Fruit fly (Drosophila melanogaster): Measurements from ENCODE around the gene CG14710.

CG14710 gene

dm6 chr3R:11604654-11605436, 15.0 kb upstream of the CG14710 start (continued):
- no peak for TF ChIP-seq CG15601 (tag; optimal IDR thresholded peaks at IDR 0.05)
- peak; percentile 30; the same call in 1 of the 2 replicates for TF ChIP-seq chm (GFP tag; IDR thresholded peaks at IDR 0.05)
- no peak for TF ChIP-seq hkb (optimal IDR thresholded peaks at IDR 0.05)
- TF ChIP-seq hkb (GFP tag; IDR thresholded peaks at IDR 0.05), result no peak
- peak; percentile 22 for TF ChIP-seq CG17568 (GFP tag; optimal IDR thresholded peaks at IDR 0.05)
- peak; percentile 80 for TF ChIP-seq nom (GFP tag; optimal IDR thresholded peaks at IDR 0.05)
- no peak for TF ChIP-seq CG15073 (GFP tag; optimal IDR thresholded peaks at IDR 0.05)
- TF ChIP-seq Aef1 (GFP tag; IDR thresholded peaks at IDR 0.05), result peak; percentile 33; the same call in 1 of the 3 replicates
- no peak for TF ChIP-seq Asciz (GFP tag; optimal IDR thresholded peaks at IDR 0.05)
- peak; percentile 46 for TF ChIP-seq Hand (GFP tag; optimal IDR thresholded peaks at IDR 0.05)
- TF ChIP-seq D19A (tag; optimal IDR thresholded peaks at IDR 0.05), result peak; percentile 5
- TF ChIP-seq Jarid2 (GFP tag; optimal IDR thresholded peaks at IDR 0.05), result peak; percentile 38
- TF ChIP-seq btn (GFP tag; optimal IDR thresholded peaks at IDR 0.05), result no peak
- TF ChIP-seq pnt (GFP tag; optimal IDR thresholded peaks at IDR 0.05), result no peak
- peak in 1 of 2 experiments; percentile 72 for TF ChIP-seq bsh (GFP tag; optimal IDR thresholded peaks at IDR 0.05)
- TF ChIP-seq tup (GFP tag; optimal IDR thresholded peaks at IDR 0.05), result no peak
- no peak for TF ChIP-seq CG11696 (GFP tag; IDR thresholded peaks at IDR 0.05)
- no peak for TF ChIP-seq p53 (GFP tag; optimal IDR thresholded peaks at IDR 0.05)
- TF ChIP-seq stc (GFP tag; IDR thresholded peaks at IDR 0.05), result peak; percentile 32; the same call in 1 of the 2 replicates
- no peak for TF ChIP-seq crc (GFP tag; optimal IDR thresholded peaks at IDR 0.05)
- TF ChIP-seq MESR4 (GFP tag; optimal IDR thresholded peaks at IDR 0.05), result no peak
- TF ChIP-seq Fer3 (tag; optimal IDR thresholded peaks at IDR 0.05), result no peak
- 0 out of 2 replicates have a peak, but pooled peaks have one; percentile 36 for TF ChIP-seq Dref (GFP tag; IDR thresholded peaks at IDR 0.05)
- peak; percentile 49; the same call in 1 of the 3 replicates for TF ChIP-seq gce (GFP tag; IDR thresholded peaks at IDR 0.05)
- no peak for TF ChIP-seq sqz (GFP tag; optimal IDR thresholded peaks at IDR 0.05)
- TF ChIP-seq lbe (GFP tag; optimal IDR thresholded peaks at IDR 0.05), result peak; percentile 44
- TF ChIP-seq mld (GFP tag; IDR thresholded peaks at IDR 0.05; ENCODE audit: partially characterized antibody), result no peak
- no peak for TF ChIP-seq aop (GFP tag; IDR thresholded peaks at IDR 0.05)
- TF ChIP-seq CG34224 (GFP tag; IDR thresholded peaks at IDR 0.05; ENCODE audit: partially characterized antibody), result peak; percentile 84
- no peak for TF ChIP-seq Dbx (GFP tag; IDR thresholded peaks at IDR 0.05)
- TF ChIP-seq CG31441 (GFP tag; IDR thresholded peaks at IDR 0.05), result no peak
- no peak for TF ChIP-seq CG8944 (GFP tag; optimal IDR thresholded peaks at IDR 0.05)
- TF ChIP-seq H2.0 (GFP tag; IDR thresholded peaks at IDR 0.05), result 0 out of 2 replicates have a peak, but pooled peaks have one; percentile 3
- TF ChIP-seq Mrtf (GFP tag; IDR thresholded peaks at IDR 0.05), result no peak
- TF ChIP-seq Trl (optimal IDR thresholded peaks at IDR 0.05), result peak; percentile 97 to 99
- TF ChIP-seq Trl (GFP tag; optimal IDR thresholded peaks at IDR 0.05), result peak; percentile 7
- TF ChIP-seq CG15011 (GFP tag; optimal IDR thresholded peaks at IDR 0.05), result no peak
- TF ChIP-seq Ets65A (GFP tag), result no peak
- TF ChIP-seq Drgx (GFP tag; IDR thresholded peaks at IDR 0.05), result peak; percentile 59; the same call in 1 of the 2 replicates
- peak; percentile 5 for TF ChIP-seq trem (tag; optimal IDR thresholded peaks at IDR 0.05)
- TF ChIP-seq CG7963 (GFP tag; IDR thresholded peaks at IDR 0.05; ENCODE audit: partially characterized antibody), result peak; percentile 52; the same call in 2 of the 3 replicates
- TF ChIP-seq Deaf1 (tag; optimal IDR thresholded peaks at IDR 0.05), result peak; percentile 31
- no peak for TF ChIP-seq CG7987 (GFP tag; optimal IDR thresholded peaks at IDR 0.05)
- TF ChIP-seq oc (tag; optimal IDR thresholded peaks at IDR 0.05), result peak; percentile 34
- no peak for TF ChIP-seq amos (GFP tag; IDR thresholded peaks at IDR 0.05; ENCODE audit: partially characterized antibody)
- TF ChIP-seq z (GFP tag; IDR thresholded peaks at IDR 0.05), result peak; percentile 64; the same call in 1 of the 3 replicates
- no peak for TF ChIP-seq CG14014 (GFP tag; IDR thresholded peaks at IDR 0.05)
- TF ChIP-seq CG7372 (GFP tag; IDR thresholded peaks at IDR 0.05), result no peak
- peak; percentile 29 for TF ChIP-seq Blimp-1 (GFP tag; optimal IDR thresholded peaks at IDR 0.05)
